Worm (Caenorhabditis elegans): ENCODE results near the gene F58B3.4.
A peak's percentile ranks its signal among the peaks of the same experiment; 100 is the strongest.

Gene F58B3.4

ce11 chrIV:11599717-11600116, 31.9 kb downstream of the F58B3.4 start:
- TF ChIP-seq ztf-11 (tag; optimal IDR thresholded peaks at IDR 0.05) (no peak), unc-62 (GFP tag; optimal IDR thresholded peaks at IDR 0.05) (peak; percentile 41), ceh-39 (tag; optimal IDR thresholded peaks at IDR 0.05) (no peak), hlh-1 (tag; optimal IDR thresholded peaks at IDR 0.05) (no peak), tbx-8 (GFP tag; optimal IDR thresholded peaks at IDR 0.05) (no peak), lin-32 (GFP tag; optimal IDR thresholded peaks at IDR 0.05) (no peak), mep-1 (tag; optimal IDR thresholded peaks at IDR 0.05) (no peak), elt-1 (tag; optimal IDR thresholded peaks at IDR 0.05; ENCODE audit: borderline replicate concordance, insufficient read depth) (peak; percentile 94), zip-8 (tag; optimal IDR thresholded peaks at IDR 0.05) (no peak)

ce11 chrIV:11597079-11597478, 34.6 kb downstream of the F58B3.4 start:
- no peak for TF ChIP-seq lsy-2 (tag; optimal IDR thresholded peaks at IDR 0.05)
- no peak for TF ChIP-seq mls-2 (tag; optimal IDR thresholded peaks at IDR 0.05)
- TF ChIP-seq sptf-1 (tag; optimal IDR thresholded peaks at IDR 0.05), result no peak
- TF ChIP-seq nhr-76 (tag; optimal IDR thresholded peaks at IDR 0.05), result no peak
- TF ChIP-seq nhr-237 (tag; optimal IDR thresholded peaks at IDR 0.05), result no peak
- no peak for TF ChIP-seq drap-1 (GFP tag; optimal IDR thresholded peaks at IDR 0.05)
- no peak for TF ChIP-seq ceh-83 (GFP tag; optimal IDR thresholded peaks at IDR 0.05)
- TF ChIP-seq unc-120 (tag; optimal IDR thresholded peaks at IDR 0.05; ENCODE audit: poor library complexity, severe bottlenecking), result no peak
- no peak for TF ChIP-seq lin-32 (GFP tag; optimal IDR thresholded peaks at IDR 0.05)
- TF ChIP-seq unc-62 (GFP tag; optimal IDR thresholded peaks at IDR 0.05), result no peak
- TF ChIP-seq pha-4 (tag; optimal IDR thresholded peaks at IDR 0.05), result no peak

ce11 chrIV:11594191-11594673, 37.4 kb downstream of the F58B3.4 start, which contains the start of gene mig-38:
Gene mig-38 (plus strand): TSS chrIV:11594244.
- TF ChIP-seq mls-2 (tag; optimal IDR thresholded peaks at IDR 0.05), result no peak
- no peak for TF ChIP-seq ceh-83 (GFP tag; optimal IDR thresholded peaks at IDR 0.05)
- peak; percentile 40 for TF ChIP-seq drap-1 (GFP tag; optimal IDR thresholded peaks at IDR 0.05)
- peak; percentile 33 for TF ChIP-seq sptf-1 (tag; optimal IDR thresholded peaks at IDR 0.05)
- TF ChIP-seq unc-120 (tag; optimal IDR thresholded peaks at IDR 0.05; ENCODE audit: poor library complexity, severe bottlenecking), result peak; percentile 37
- peak; percentile 40 for TF ChIP-seq ces-1 (GFP tag; optimal IDR thresholded peaks at IDR 0.05)
- no peak for TF ChIP-seq sem-2 (GFP tag; optimal IDR thresholded peaks at IDR 0.05)
- TF ChIP-seq unc-62 (GFP tag; optimal IDR thresholded peaks at IDR 0.05), result no peak
- TF ChIP-seq ham-2 (GFP tag; optimal IDR thresholded peaks at IDR 0.05), result no peak
- peak; percentile 13 for TF ChIP-seq cnd-1 (tag; optimal IDR thresholded peaks at IDR 0.05)

- TF ChIP-seq lin-32 (GFP tag; optimal IDR thresholded peaks at IDR 0.05), result peak; percentile 50
- TF ChIP-seq lin-13 (tag; optimal IDR thresholded peaks at IDR 0.05), result peak; percentile 11
- TF ChIP-seq elt-1 (tag; optimal IDR thresholded peaks at IDR 0.05; ENCODE audit: borderline replicate concordance, insufficient read depth), result no peak
- peak; percentile 12 for TF ChIP-seq mab-5 (tag; optimal IDR thresholded peaks at IDR 0.05)
- TF ChIP-seq unc-62 (GFP tag; optimal IDR thresholded peaks at IDR 0.05), result peak; percentile 87
- TF ChIP-seq sem-2 (GFP tag; optimal IDR thresholded peaks at IDR 0.05), result no peak
- peak; percentile 15 for TF ChIP-seq nhr-28 (tag; optimal IDR thresholded peaks at IDR 0.05)
- no peak for TF ChIP-seq flh-1 (GFP tag; optimal IDR thresholded peaks at IDR 0.05)
- peak; percentile 45 for TF ChIP-seq mls-2 (tag; optimal IDR thresholded peaks at IDR 0.05)
- peak; percentile 79 for TF ChIP-seq mep-1 (tag; optimal IDR thresholded peaks at IDR 0.05)
- TF ChIP-seq zip-8 (tag; optimal IDR thresholded peaks at IDR 0.05), result peak; percentile 32
- TF ChIP-seq ztf-11 (tag; optimal IDR thresholded peaks at IDR 0.05), result no peak
- peak; percentile 58 for TF ChIP-seq drap-1 (GFP tag; optimal IDR thresholded peaks at IDR 0.05)
- TF ChIP-seq cnd-1 (tag; optimal IDR thresholded peaks at IDR 0.05), result peak; percentile 65
- peak; percentile 59 for TF ChIP-seq ham-2 (GFP tag; optimal IDR thresholded peaks at IDR 0.05)
- TF ChIP-seq unc-39 (tag; optimal IDR thresholded peaks at IDR 0.05), result no peak
- no peak for TF ChIP-seq ceh-43 (GFP tag; optimal IDR thresholded peaks at IDR 0.05)
- TF ChIP-seq pha-4 (tag; optimal IDR thresholded peaks at IDR 0.05), result peak; percentile 98
- TF ChIP-seq nhr-2 (tag; optimal IDR thresholded peaks at IDR 0.05), result peak; percentile 35
- TF ChIP-seq nhr-237 (tag; optimal IDR thresholded peaks at IDR 0.05), result peak; percentile 90
- peak; percentile 53 for TF ChIP-seq ceh-39 (tag; optimal IDR thresholded peaks at IDR 0.05)
- TF ChIP-seq bed-3 (GFP tag; optimal IDR thresholded peaks at IDR 0.05), result peak; percentile 24
- TF ChIP-seq blmp-1 (tag; optimal IDR thresholded peaks at IDR 0.05), result no peak
- TF ChIP-seq hlh-1 (tag; optimal IDR thresholded peaks at IDR 0.05), result peak; percentile 64
- peak; percentile 43 for TF ChIP-seq unc-120 (tag; optimal IDR thresholded peaks at IDR 0.05; ENCODE audit: poor library complexity, severe bottlenecking)
- peak; percentile 96 for TF ChIP-seq ces-1 (GFP tag; optimal IDR thresholded peaks at IDR 0.05)
Observed at ce11 chrIV:11593415-11594190, 38.0 kb downstream of the F58B3.4 start, which contains the start of gene F40F11.3. Gene F40F11.3 (minus strand): TSS chrIV:11594003.
